Worm (Caenorhabditis elegans) whole organism, L4/young adult: ENCODE data around the gene srlf-37.

ENCODE experiments used
- dao-5 ChIP-seq: sonication (generic microtip); optimal IDR thresholded peaks from 2 replicates; lab custom pipeline; 2016; ENCODE audit warnings: missing genotype, missing genetic modification characterization, moderate library complexity, missing compliant biosample characterization
- him-1 ChIP-seq: sonication (generic microtip); optimal IDR thresholded peaks from 2 replicates; lab custom pipeline; 2016; ENCODE audit warnings: missing genotype, missing genetic modification reagents, missing genetic modification characterization, missing compliant biosample characterization

- TF ChIP-seq him-1 (tag; lab: Kevin White, UChicago), result no peak
- TF ChIP-seq dao-5 (tag; lab: Kevin White, UChicago), result no peak
These were observed 34.3 kb upstream of the srlf-37 start, which contains the start of gene srj-37 for ce11 chrV:638328-638727.
